Fruit fly (Drosophila melanogaster) S2 (cell line): Measurements from ENCODE around the gene CG42264.

Experiments used
- CG8478 ChIP-seq: fragments of >200 bp; optimal IDR thresholded peaks from 2 replicates; lab custom pipeline; 2018
- CTCF ChIP-seq, 2 experiments: fragments of >200 bp; optimal IDR thresholded peaks; 2 replicates each; lab custom pipeline; 2018

dm6 chrX:5732440-5732839 is 44.0 kb downstream of the CG42264 start, which contains the start of gene CG15773:
- no peak for TF ChIP-seq CG8478 (lab: Kevin White, UChicago)
- TF ChIP-seq CTCF (optimal IDR thresholded peaks at IDR 0.05; lab: Kevin White, UChicago): no peak
